Fruit fly (Drosophila melanogaster) S2 (cell line): ENCODE measurements around the gene CG3491.

Experiments
- CG8478 ChIP-seq: fragments of >200 bp; optimal IDR thresholded peaks from 2 replicates; lab custom pipeline; 2018
- CTCF ChIP-seq, 2 experiments: fragments of >200 bp; optimal IDR thresholded peaks; 2 replicates each; lab custom pipeline; 2018

DNA sequence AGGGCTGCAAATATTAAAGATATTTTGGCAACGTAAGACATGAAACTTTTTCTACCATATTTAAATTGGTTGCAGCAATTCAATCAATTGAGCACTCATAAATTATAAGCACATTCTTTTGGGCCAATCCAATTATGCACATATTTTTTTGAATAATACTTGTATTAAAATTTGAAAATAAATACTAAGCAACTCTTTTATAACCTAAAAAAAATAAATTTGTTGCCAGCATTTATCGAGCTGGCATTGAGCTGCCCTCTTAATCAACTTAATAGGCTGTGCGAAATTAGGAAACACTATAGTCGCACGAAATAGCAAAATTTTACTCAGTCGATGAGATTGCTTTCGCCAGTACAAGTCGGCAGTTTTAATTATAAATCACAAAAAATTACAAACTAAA lies at the start of gene CG3491:
- TF ChIP-seq CG8478 (lab: Kevin White, UChicago) (no peak), CTCF (optimal IDR thresholded peaks at IDR 0.05; lab: Kevin White, UChicago) (no peak)
